Fruit fly (Drosophila melanogaster): ENCODE results near the gene amx.

Gene amx

dm6 chrX:9201866-9202681 is 45.1 kb downstream of the amx start (continued):
- TF ChIP-seq ewg (GFP tag; optimal IDR thresholded peaks at IDR 0.05) (peak; percentile 12), Atf6 (GFP tag; IDR thresholded peaks at IDR 0.05) (peak; percentile 88), Mad (GFP tag; optimal IDR thresholded peaks at IDR 0.05) (no peak), ham (GFP tag; IDR thresholded peaks at IDR 0.05) (peak; percentile 79), schlank (tag; optimal IDR thresholded peaks at IDR 0.05) (peak; percentile 78), E2f2 (GFP tag; IDR thresholded peaks at IDR 0.05) (peak; percentile 36), fu2 (GFP tag; optimal IDR thresholded peaks at IDR 0.05) (peak; percentile 16), Aef1 (GFP tag; IDR thresholded peaks at IDR 0.05) (peak; percentile 71; the same call in 2 of the 3 replicates), dysf (GFP tag; IDR thresholded peaks at IDR 0.05) (peak; percentile 91), Mrtf (GFP tag; IDR thresholded peaks at IDR 0.05) (peak; percentile 81; the same call in 2 of the 3 replicates), crol (GFP tag; IDR thresholded peaks at IDR 0.05) (peak; percentile 81), otp (GFP tag; IDR thresholded peaks at IDR 0.05) (peak; percentile 78; the same call in 2 of the 3 replicates), CG7928 (GFP tag; optimal IDR thresholded peaks at IDR 0.05) (peak; percentile 42), Hmx (GFP tag; optimal IDR thresholded peaks at IDR 0.05) (no peak), CG10543 (GFP tag; optimal IDR thresholded peaks at IDR 0.05) (peak; percentile 76), CG4282 (GFP tag; optimal IDR thresholded peaks at IDR 0.05) (no peak), CG4854 (GFP tag; optimal IDR thresholded peaks at IDR 0.05) (no peak), Fer3 (tag; optimal IDR thresholded peaks at IDR 0.05) (peak; percentile 87), CG6272 (GFP tag; IDR thresholded peaks at IDR 0.05) (peak; percentile 72; the same call in 1 of the 2 replicates), Oaz (GFP tag; IDR thresholded peaks at IDR 0.05) (0 out of 2 replicates have a peak, but pooled peaks have one; percentile 19), Abd-B (GFP tag; optimal IDR thresholded peaks at IDR 0.05) (peak; percentile 66), onecut (GFP tag; IDR thresholded peaks at IDR 0.05) (peak; percentile 47; the same call in 1 of the 2 replicates), tin (GFP tag; optimal IDR thresholded peaks at IDR 0.05) (peak; percentile 9), CG16779 (GFP tag; IDR thresholded peaks at IDR 0.05) (peak; percentile 92), CG11504 (tag; optimal IDR thresholded peaks at IDR 0.05) (peak; percentile 64), dmrt11E (tag; optimal IDR thresholded peaks at IDR 0.05) (peak; percentile 24), klu (GFP tag; IDR thresholded peaks at IDR 0.05) (peak; percentile 60; the same call in 1 of the 2 replicates), CG8765 (GFP tag; IDR thresholded peaks at IDR 0.05) (peak; percentile 56; the same call in 1 of the 2 replicates), CG14050 (GFP tag; IDR thresholded peaks at IDR 0.05) (peak; percentile 66), Nf-YB (GFP tag; optimal IDR thresholded peaks at IDR 0.05) (peak; percentile 58), NfI (GFP tag; optimal IDR thresholded peaks at IDR 0.05) (peak; percentile 69), CoRest (tag; optimal IDR thresholded peaks at IDR 0.05) (peak; percentile 76), gsb (GFP tag; IDR thresholded peaks at IDR 0.05) (peak; percentile 83), Rx (GFP tag; IDR thresholded peaks at IDR 0.05) (peak; percentile 63), PHDP (tag; optimal IDR thresholded peaks at IDR 0.05) (peak; percentile 81), lab (GFP tag; optimal IDR thresholded peaks at IDR 0.05) (peak; percentile 95), ranshi (GFP tag; IDR thresholded peaks at IDR 0.05) (peak; percentile 65), dimm (GFP tag; IDR thresholded peaks at IDR 0.05) (peak; percentile 56; the same call in 1 of the 2 replicates), C15 (GFP tag; IDR thresholded peaks at IDR 0.05) (peak; percentile 70), fd3F (GFP tag; optimal IDR thresholded peaks at IDR 0.05) (peak; percentile 77), CG12219 (GFP tag; optimal IDR thresholded peaks at IDR 0.05) (peak; percentile 19), CG8924 (tag; optimal IDR thresholded peaks at IDR 0.05) (peak; percentile 84), CG15011 (GFP tag; optimal IDR thresholded peaks at IDR 0.05) (peak; percentile 27), CG14710 (tag; optimal IDR thresholded peaks at IDR 0.05) (peak; percentile 38), zf30C (GFP tag; optimal IDR thresholded peaks at IDR 0.05) (peak; percentile 79), CG9932 (GFP tag; IDR thresholded peaks at IDR 0.05) (peak; percentile 95), CG17361 (GFP tag; IDR thresholded peaks at IDR 0.05) (peak; percentile 79; the same call in 2 of the 3 replicates), CG7556 (GFP tag; optimal IDR thresholded peaks at IDR 0.05) (peak; percentile 83), oc (tag; optimal IDR thresholded peaks at IDR 0.05) (no peak)

Data from whole organism, embryonic.